Worm (Caenorhabditis elegans): ENCODE data around the gene M01H9.4.

M01H9.4 gene

ce11 chrIV:4473767-4474166 lies 8.9 kb downstream of the M01H9.4 start (continued):
- no peak for TF ChIP-seq madf-5 (GFP tag; IDR thresholded peaks at IDR 0.05)
- TF ChIP-seq hlh-11 (tag; optimal IDR thresholded peaks at IDR 0.05) = peak; percentile 58
- no peak for TF ChIP-seq tag-97 (GFP tag; IDR thresholded peaks at IDR 0.05)
- TF ChIP-seq F49E8.2 (tag; optimal IDR thresholded peaks at IDR 0.05; ENCODE audit: borderline replicate concordance) = no peak
- TF ChIP-seq snpc-1.2 (GFP tag; IDR thresholded peaks at IDR 0.05) = no peak
- no peak for TF ChIP-seq lin-13 (GFP tag; optimal IDR thresholded peaks at IDR 0.05)
- no peak for TF ChIP-seq lin-39 (tag; optimal IDR thresholded peaks at IDR 0.05)
- 0 out of 2 replicates have a peak, but pooled peaks have one; percentile 25 for TF ChIP-seq madf-9 (GFP tag; conservative IDR thresholded peaks at IDR 0.05)
- TF ChIP-seq ces-1 (GFP tag; optimal IDR thresholded peaks at IDR 0.05) = no peak
- 0 out of 2 replicates have a peak, but pooled peaks have one; percentile 41 for TF ChIP-seq egl-43 (GFP tag; IDR thresholded peaks at IDR 0.05)
- peak; percentile 28; the same call in 1 of the 2 replicates for TF ChIP-seq mdt-29 (GFP tag; IDR thresholded peaks at IDR 0.05)
- no peak for TF ChIP-seq F10B5.3 (tag; optimal IDR thresholded peaks at IDR 0.05)
- TF ChIP-seq hif-1 (tag; optimal IDR thresholded peaks at IDR 0.05) = peak in 1 of 2 experiments; percentile 16
- no peak for TF ChIP-seq snpc-4 (tag; optimal IDR thresholded peaks at IDR 0.05)
- TF ChIP-seq set-16 (GFP tag; IDR thresholded peaks at IDR 0.05) = peak; percentile 65
- no peak for TF ChIP-seq fos-1 (tag; optimal IDR thresholded peaks at IDR 0.05)
- TF ChIP-seq aly-2 (tag; optimal IDR thresholded peaks at IDR 0.05) = no peak

- no peak for TF ChIP-seq lin-15B (tag; optimal IDR thresholded peaks at IDR 0.05)
- peak; percentile 38 for TF ChIP-seq dmd-6 (GFP tag; IDR thresholded peaks at IDR 0.05)
- no peak for TF ChIP-seq F44E2.7 (GFP tag; IDR thresholded peaks at IDR 0.05)
- TF ChIP-seq set-16 (GFP tag; IDR thresholded peaks at IDR 0.05) = no peak
- no peak for TF ChIP-seq nhr-6 (tag; optimal IDR thresholded peaks at IDR 0.05)
- TF ChIP-seq T26A8.4 (GFP tag; IDR thresholded peaks at IDR 0.05) = peak; percentile 10; the same call in 1 of the 2 replicates
- TF ChIP-seq nhr-48 (tag; optimal IDR thresholded peaks at IDR 0.05) = peak; percentile 65
- peak; percentile 97 for TF ChIP-seq aha-1 (tag)
- TF ChIP-seq nhr-237 (tag; optimal IDR thresholded peaks at IDR 0.05) = no peak
- TF ChIP-seq nhr-28 (tag; optimal IDR thresholded peaks at IDR 0.05) = peak; percentile 69
- TF ChIP-seq dmd-9 (GFP tag; IDR thresholded peaks at IDR 0.05) = peak; percentile 60; the same call in 1 of the 2 replicates
- TF ChIP-seq Y75B8A.6 (GFP tag; IDR thresholded peaks at IDR 0.05) = peak; percentile 34; the same call in 1 of the 2 replicates
- no peak for TF ChIP-seq jun-1 (tag; optimal IDR thresholded peaks at IDR 0.05)
- TF ChIP-seq unc-62 (GFP tag; optimal IDR thresholded peaks at IDR 0.05 in 1 of 2) = peak in 1 of 2 experiments; percentile 98
- TF ChIP-seq unc-62 (tag; optimal IDR thresholded peaks at IDR 0.05) = no peak
- TF ChIP-seq nhr-11 (tag; optimal IDR thresholded peaks at IDR 0.05) = peak; percentile 17
- no peak for TF ChIP-seq T20F7.1 (GFP tag; optimal IDR thresholded peaks at IDR 0.05)
- TF ChIP-seq hlh-30 (tag; optimal IDR thresholded peaks at IDR 0.05; ENCODE audit: insufficient read depth) = peak; percentile 84
- TF ChIP-seq mep-1 (tag; optimal IDR thresholded peaks at IDR 0.05) = peak; percentile 44
- peak; percentile 62 for TF ChIP-seq hlh-11 (tag; optimal IDR thresholded peaks at IDR 0.05)
- no peak for TF ChIP-seq fkh-10 (GFP tag; optimal IDR thresholded peaks at IDR 0.05)
- TF ChIP-seq ama-1 (optimal IDR thresholded peaks at IDR 0.05) = peak; percentile 70
- no peak for TF ChIP-seq zfp-2 (tag; optimal IDR thresholded peaks at IDR 0.05)
- TF ChIP-seq hmg-1.1 (GFP tag; IDR thresholded peaks at IDR 0.05) = peak; percentile 17; the same call in 1 of the 2 replicates
- TF ChIP-seq spr-3 (GFP tag; optimal IDR thresholded peaks at IDR 0.05) = peak; percentile 13
- peak; percentile 36 for TF ChIP-seq dve-1 (tag; optimal IDR thresholded peaks at IDR 0.05; ENCODE audit: insufficient read depth)
- no peak for TF ChIP-seq F37D6.2 (tag; optimal IDR thresholded peaks at IDR 0.05)
- TF ChIP-seq nhr-25 (tag; optimal IDR thresholded peaks at IDR 0.05; ENCODE audit: borderline replicate concordance, insufficient read depth) = peak; percentile 23
- no peak for TF ChIP-seq daf-16 (GFP tag; optimal IDR thresholded peaks at IDR 0.05)
- peak; percentile 61 for TF ChIP-seq daf-16 (tag; optimal IDR thresholded peaks at IDR 0.05)
- peak in 1 of 2 experiments; percentile 76 for TF ChIP-seq mdl-1 (tag; optimal IDR thresholded peaks at IDR 0.05)
- TF ChIP-seq mxl-3 (GFP tag; optimal IDR thresholded peaks at IDR 0.05) = peak; percentile 83
- 0 out of 2 replicates have a peak, but pooled peaks have one; percentile 46 for TF ChIP-seq tra-1 (GFP tag; IDR thresholded peaks at IDR 0.05)
Measured at ce11 chrIV:4472418-4473173, 10.1 kb downstream of the M01H9.4 start.
